Worm (Caenorhabditis elegans): ENCODE results near the gene nhr-35.
A peak's percentile ranks its signal among the peaks of the same experiment; 100 is the strongest.

nhr-35 gene

DNA sequence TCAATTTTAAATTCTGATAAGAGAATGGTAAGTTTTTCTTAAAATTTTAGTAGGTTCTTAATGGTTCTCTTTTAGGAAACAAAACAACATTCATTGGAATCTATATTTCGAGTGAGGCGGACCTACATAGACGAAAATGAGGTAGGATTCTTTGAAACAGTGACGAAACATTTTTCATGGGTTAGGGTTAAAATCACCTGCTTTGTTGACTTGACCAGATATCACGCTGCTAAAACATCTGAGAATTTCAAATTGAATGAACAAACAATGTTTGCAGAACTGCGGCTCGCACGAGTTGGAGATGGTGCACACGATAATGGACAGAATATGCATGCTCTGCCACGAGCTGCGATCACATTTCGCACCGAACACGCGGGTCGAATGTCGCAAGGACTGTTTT is 29.8 kb downstream of the nhr-35 start:
- TF ChIP-seq pes-1 (GFP tag; IDR thresholded peaks at IDR 0.05) = no peak
- TF ChIP-seq ama-1 (optimal IDR thresholded peaks at IDR 0.05) = no peak
- no peak for TF ChIP-seq hmg-4 (GFP tag; optimal IDR thresholded peaks at IDR 0.05)
- TF ChIP-seq scrt-1 (GFP tag; IDR thresholded peaks at IDR 0.05) = no peak
- TF ChIP-seq sea-1 (GFP tag; conservative IDR thresholded peaks at IDR 0.05) = no peak
- no peak for TF ChIP-seq tbx-37 (GFP tag; conservative IDR thresholded peaks at IDR 0.05)

DNA sequence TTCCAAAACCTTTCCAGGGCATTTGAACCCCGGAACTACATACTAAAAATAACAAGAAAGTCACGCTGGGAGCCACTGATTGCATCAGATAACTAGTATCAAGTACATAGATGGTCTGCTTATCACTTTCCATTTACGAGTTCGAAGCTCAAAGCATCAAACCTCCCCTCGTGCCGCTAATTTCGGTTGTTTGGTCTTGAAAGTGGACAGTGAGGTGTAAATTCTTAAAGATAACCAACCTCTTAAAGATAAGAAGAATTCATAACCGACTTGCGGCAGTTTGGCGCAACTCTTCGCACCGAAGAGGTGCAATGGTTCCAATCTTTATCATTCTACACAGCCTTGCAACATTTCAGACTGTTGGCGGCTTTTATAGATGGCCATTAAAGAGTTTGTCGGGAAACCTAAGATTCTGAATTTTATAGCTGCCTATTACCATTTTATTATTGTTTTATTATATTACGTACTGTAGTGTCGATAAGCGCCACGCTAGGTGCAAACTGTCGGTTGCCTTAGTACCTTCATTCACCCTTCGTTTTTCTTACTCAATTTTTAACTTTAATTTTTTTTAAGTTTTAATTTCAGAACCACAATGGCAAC is 32.3 kb downstream of the nhr-35 start, which contains the start of gene amt-4:
TSS of gene amt-4 (plus strand) at position 586 of the 600 bp plus-strand sequence.
- TF ChIP-seq sea-1 (GFP tag; conservative IDR thresholded peaks at IDR 0.05) (no peak), scrt-1 (GFP tag; IDR thresholded peaks at IDR 0.05) (no peak), ama-1 (optimal IDR thresholded peaks at IDR 0.05) (no peak), hmg-4 (GFP tag; optimal IDR thresholded peaks at IDR 0.05) (no peak), pes-1 (GFP tag; IDR thresholded peaks at IDR 0.05) (no peak), tbx-37 (GFP tag; conservative IDR thresholded peaks at IDR 0.05) (no peak), F13C5.2 (tag; optimal IDR thresholded peaks at IDR 0.05) (no peak), ceh-36 (tag; optimal IDR thresholded peaks at IDR 0.05) (no peak), ceh-13 (GFP tag; optimal IDR thresholded peaks at IDR 0.05) (no peak), hnd-1 (tag; optimal IDR thresholded peaks at IDR 0.05) (no peak), aly-1 (tag; optimal IDR thresholded peaks at IDR 0.05) (no peak), B0310.2 (tag; optimal IDR thresholded peaks at IDR 0.05) (no peak), tra-4 (tag; optimal IDR thresholded peaks at IDR 0.05) (no peak), ets-7 (tag; optimal IDR thresholded peaks at IDR 0.05) (no peak), flt-1 (GFP tag; IDR thresholded peaks at IDR 0.05) (no peak), tbx-11 (GFP tag; IDR thresholded peaks at IDR 0.05) (no peak), hmbx-1 (tag; optimal IDR thresholded peaks at IDR 0.05) (no peak)

DNA sequence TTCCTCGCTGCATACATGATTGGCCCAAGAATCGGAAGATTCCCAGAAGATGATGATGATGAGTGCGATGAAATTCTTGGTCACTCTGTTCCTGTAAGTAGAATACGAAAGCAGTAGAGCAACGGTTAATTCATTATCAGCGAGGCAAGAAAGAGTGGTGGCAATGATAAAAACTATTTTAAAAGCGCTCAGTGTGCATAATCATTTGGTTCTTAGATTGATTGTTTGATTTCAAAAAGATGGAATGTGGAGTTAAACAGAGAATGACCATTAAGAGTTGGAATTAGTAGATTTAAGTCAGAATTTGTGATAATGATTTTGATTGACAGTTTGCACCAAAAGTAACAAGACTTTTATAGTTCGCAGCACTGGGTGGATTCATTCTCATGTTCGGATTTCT is 34.6 kb downstream of the nhr-35 start:
- TF ChIP-seq hmbx-1 (tag; optimal IDR thresholded peaks at IDR 0.05) = no peak
- no peak for TF ChIP-seq tra-4 (tag; optimal IDR thresholded peaks at IDR 0.05)
- TF ChIP-seq flt-1 (GFP tag; IDR thresholded peaks at IDR 0.05) = no peak
- TF ChIP-seq ceh-13 (GFP tag; optimal IDR thresholded peaks at IDR 0.05) = no peak
- TF ChIP-seq B0310.2 (tag; optimal IDR thresholded peaks at IDR 0.05) = no peak
- TF ChIP-seq hnd-1 (tag; optimal IDR thresholded peaks at IDR 0.05) = no peak
- TF ChIP-seq pes-1 (GFP tag; IDR thresholded peaks at IDR 0.05) = no peak
- TF ChIP-seq scrt-1 (GFP tag; IDR thresholded peaks at IDR 0.05) = no peak
- no peak for TF ChIP-seq ama-1 (optimal IDR thresholded peaks at IDR 0.05)
- no peak for TF ChIP-seq ceh-36 (tag; optimal IDR thresholded peaks at IDR 0.05)
- no peak for TF ChIP-seq F13C5.2 (tag; optimal IDR thresholded peaks at IDR 0.05)
- TF ChIP-seq ets-7 (tag; optimal IDR thresholded peaks at IDR 0.05) = no peak
- no peak for TF ChIP-seq aly-1 (tag; optimal IDR thresholded peaks at IDR 0.05)
- no peak for TF ChIP-seq hmg-4 (GFP tag; optimal IDR thresholded peaks at IDR 0.05)
- no peak for TF ChIP-seq tbx-11 (GFP tag; IDR thresholded peaks at IDR 0.05)

DNA sequence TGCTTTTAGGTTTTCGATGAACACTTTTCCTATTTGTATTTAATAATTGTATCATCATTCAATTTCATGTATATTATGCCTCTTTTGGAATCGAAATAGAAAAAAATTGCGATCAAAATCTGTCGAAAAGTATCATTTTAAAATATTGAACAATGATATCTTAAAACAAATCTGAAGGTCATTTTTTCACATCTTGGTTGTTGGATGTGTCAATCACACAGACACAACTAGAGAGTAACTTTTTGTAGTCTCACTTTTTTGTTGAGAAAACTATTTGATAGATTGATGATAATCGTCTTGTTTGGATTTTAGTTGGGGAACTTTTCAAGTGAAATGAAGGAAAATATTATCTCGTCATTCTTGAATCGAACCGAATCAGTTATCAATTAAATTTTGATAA is 36.8 kb downstream of the nhr-35 start:
- TF ChIP-seq ama-1 (optimal IDR thresholded peaks at IDR 0.05) = no peak
- TF ChIP-seq hmbx-1 (tag; optimal IDR thresholded peaks at IDR 0.05) = no peak
- TF ChIP-seq pes-1 (GFP tag; IDR thresholded peaks at IDR 0.05) = no peak
- no peak for TF ChIP-seq ceh-36 (tag; optimal IDR thresholded peaks at IDR 0.05)
- TF ChIP-seq ceh-13 (GFP tag; optimal IDR thresholded peaks at IDR 0.05) = no peak

DNA sequence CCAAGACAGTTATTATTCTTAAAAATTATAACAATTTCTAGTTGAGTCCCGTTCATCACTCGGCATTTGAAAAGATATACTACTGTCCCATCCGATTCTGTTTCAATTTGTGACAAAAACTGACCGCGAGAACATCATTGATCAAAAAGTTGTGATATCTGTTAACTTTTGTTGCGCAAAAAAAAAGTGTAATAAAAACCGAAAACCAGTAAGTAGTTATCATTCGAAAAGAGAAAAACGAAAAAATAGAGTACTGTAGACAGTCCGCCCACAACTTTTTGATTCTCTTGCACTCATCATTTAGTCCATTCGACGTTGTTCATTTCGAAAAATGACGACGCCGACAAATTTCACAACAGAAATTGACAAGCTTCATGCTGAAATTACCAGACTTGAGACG is 38.6 kb downstream of the nhr-35 start, which contains the start of gene amt-1:
TSS of gene amt-1 (plus strand) at position 301 of the 400 bp plus-strand sequence.
- no peak for TF ChIP-seq aly-1 (tag; optimal IDR thresholded peaks at IDR 0.05)

DNA sequence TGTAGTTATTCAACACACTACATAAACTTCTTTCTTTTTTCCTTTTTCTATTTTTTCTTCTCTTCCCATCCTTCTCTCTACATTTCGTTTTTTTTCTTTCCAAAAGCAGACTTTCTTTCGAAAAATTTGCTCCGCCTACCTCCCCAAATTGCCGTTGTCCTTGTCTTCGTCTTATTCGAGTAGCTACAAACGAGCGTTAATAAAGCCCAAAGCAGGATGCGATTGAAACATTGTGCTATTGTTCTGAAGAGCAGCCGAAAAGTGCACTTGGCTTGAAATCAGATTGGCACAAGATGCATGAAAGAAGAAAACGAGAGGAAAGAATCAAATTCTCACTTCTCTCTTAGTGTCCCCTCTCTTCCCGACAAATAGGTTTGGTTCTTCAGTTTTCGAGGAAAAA is 42.4 kb downstream of the nhr-35 start:
- TF ChIP-seq sea-1 (GFP tag; conservative IDR thresholded peaks at IDR 0.05) = no peak
- no peak for TF ChIP-seq hmbx-1 (tag; optimal IDR thresholded peaks at IDR 0.05)
- no peak for TF ChIP-seq ceh-36 (tag; optimal IDR thresholded peaks at IDR 0.05)
- TF ChIP-seq flt-1 (GFP tag; IDR thresholded peaks at IDR 0.05) = no peak
- TF ChIP-seq tbx-37 (GFP tag; conservative IDR thresholded peaks at IDR 0.05) = no peak
- no peak for TF ChIP-seq hmg-4 (GFP tag; optimal IDR thresholded peaks at IDR 0.05)

DNA sequence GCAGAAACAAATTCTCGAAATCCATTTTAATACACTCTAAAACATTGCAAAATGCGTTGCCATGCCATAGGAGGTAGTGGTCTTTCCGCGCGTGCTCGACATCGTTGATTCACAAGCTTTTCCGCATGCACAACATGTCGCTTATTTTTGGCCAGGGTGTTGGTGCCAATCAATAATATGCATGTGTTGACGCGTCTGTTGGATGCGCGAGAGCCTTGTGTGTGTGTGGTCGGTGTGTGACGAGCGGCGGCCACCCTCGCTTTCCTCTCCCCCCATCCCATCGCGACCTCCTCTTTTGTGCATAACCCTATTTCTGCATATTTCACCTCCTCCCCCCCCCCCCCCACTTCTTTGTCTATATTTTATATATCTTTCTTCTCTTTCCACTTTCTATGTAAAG is 43.8 kb downstream of the nhr-35 start:
- TF ChIP-seq hmg-4 (GFP tag; optimal IDR thresholded peaks at IDR 0.05) (peak; percentile 70), ets-7 (tag; optimal IDR thresholded peaks at IDR 0.05) (no peak), pes-1 (GFP tag; IDR thresholded peaks at IDR 0.05) (0 out of 2 replicates have a peak, but pooled peaks have one; percentile 45), tbx-11 (GFP tag; IDR thresholded peaks at IDR 0.05) (no peak), ceh-13 (GFP tag; optimal IDR thresholded peaks at IDR 0.05) (no peak), sea-1 (GFP tag; conservative IDR thresholded peaks at IDR 0.05) (no peak), F13C5.2 (tag; optimal IDR thresholded peaks at IDR 0.05) (peak; percentile 43)

DNA sequence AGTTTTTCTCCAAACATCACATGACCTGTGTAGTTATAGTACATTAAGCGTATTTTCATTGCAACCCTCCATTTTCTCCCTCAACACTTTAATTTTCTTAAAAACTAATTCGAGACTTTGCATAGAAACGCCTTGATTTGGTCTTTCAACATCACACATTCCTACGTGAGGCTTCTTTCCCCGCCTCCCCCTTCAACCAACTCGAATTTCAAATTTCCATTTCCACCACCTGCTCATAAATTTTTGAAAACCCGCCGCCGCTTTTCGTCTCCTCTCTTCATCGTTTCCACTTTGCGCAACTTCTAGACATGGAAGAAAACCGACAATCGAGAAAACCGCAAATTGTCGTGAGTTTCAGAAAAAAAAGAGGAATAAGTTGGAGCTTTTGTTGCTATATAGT is 45.5 kb downstream of the nhr-35 start, which contains the start of gene C05E11.3:
TSS of gene C05E11.3 (plus strand) at position 301 of the 400 bp plus-strand sequence.
- TF ChIP-seq ets-7 (tag; optimal IDR thresholded peaks at IDR 0.05) (no peak), scrt-1 (GFP tag; IDR thresholded peaks at IDR 0.05) (no peak), ama-1 (optimal IDR thresholded peaks at IDR 0.05) (no peak), tbx-11 (GFP tag; IDR thresholded peaks at IDR 0.05) (no peak), sea-1 (GFP tag; conservative IDR thresholded peaks at IDR 0.05) (no peak), flt-1 (GFP tag; IDR thresholded peaks at IDR 0.05) (no peak), tbx-37 (GFP tag; conservative IDR thresholded peaks at IDR 0.05) (no peak), ceh-36 (tag; optimal IDR thresholded peaks at IDR 0.05) (no peak), hnd-1 (tag; optimal IDR thresholded peaks at IDR 0.05) (no peak), B0310.2 (tag; optimal IDR thresholded peaks at IDR 0.05) (no peak), aly-1 (tag; optimal IDR thresholded peaks at IDR 0.05) (no peak), F13C5.2 (tag; optimal IDR thresholded peaks at IDR 0.05) (no peak)

Measured in whole organism, early embryonic.